Fruit fly (Drosophila melanogaster): ENCODE measurements around the gene CG10651.

dm6 chr2L:20084785-20085555 lies 49.8 kb downstream of the CG10651 start, which contains the start of gene fok:
- TF ChIP-seq CG8478 (optimal IDR thresholded peaks at IDR 0.05) (no peak), psq (optimal IDR thresholded peaks at IDR 0.05) (no peak), EcR (GFP tag; optimal IDR thresholded peaks at IDR 0.05) (no peak), usp (GFP tag; optimal IDR thresholded peaks at IDR 0.05) (no peak), Dll (optimal IDR thresholded peaks at IDR 0.05) (no peak)

Data from whole organism.